Fruit fly (Drosophila melanogaster): ENCODE results near the gene CG4611.

DNA sequence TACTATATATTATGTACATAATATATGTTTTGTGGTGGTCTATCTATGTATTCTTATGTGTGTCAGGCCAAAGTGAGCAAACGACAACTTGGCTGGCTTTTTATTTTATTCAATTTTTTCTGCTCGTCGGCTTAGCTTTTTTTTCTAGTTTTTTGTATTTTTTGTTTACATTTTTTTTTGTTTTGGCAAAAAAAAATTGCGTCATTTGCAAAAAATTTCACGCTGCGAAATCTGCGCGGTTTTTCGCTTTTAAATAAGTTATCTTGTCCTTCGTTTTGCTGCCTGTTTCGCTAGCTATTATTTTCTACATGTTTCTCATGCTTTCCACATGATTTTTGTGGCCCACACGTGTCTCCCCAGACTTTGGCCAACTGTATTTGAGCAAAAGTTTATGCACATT is 36.3 kb downstream of the CG4611 start:
- TF ChIP-seq HLH106 (tag; optimal IDR thresholded peaks at IDR 0.05) (no peak), br (GFP tag; optimal IDR thresholded peaks at IDR 0.05) (no peak), dsf (GFP tag; optimal IDR thresholded peaks at IDR 0.05; ENCODE audit: borderline replicate concordance) (no peak), OdsH (GFP tag; optimal IDR thresholded peaks at IDR 0.05) (no peak), ey (GFP tag; optimal IDR thresholded peaks at IDR 0.05) (no peak), usp (GFP tag; optimal IDR thresholded peaks at IDR 0.05) (no peak), pan (optimal IDR thresholded peaks at IDR 0.05) (no peak), Hnf4 (GFP tag; optimal IDR thresholded peaks at IDR 0.05) (no peak), fru (GFP tag; optimal IDR thresholded peaks at IDR 0.05) (no peak), rgr (GFP tag; optimal IDR thresholded peaks at IDR 0.05) (no peak), Hr78 (GFP tag; optimal IDR thresholded peaks at IDR 0.05) (no peak)

All from whole organism, wandering third instar larva.